Fruit fly (Drosophila melanogaster): ENCODE measurements around the gene CG31219.

dm6 chr3R:19672905-19673304 is 22.1 kb downstream of the CG31219 start:
- TF ChIP-seq pan (optimal IDR thresholded peaks at IDR 0.05) (no peak), Dll (optimal IDR thresholded peaks at IDR 0.05) (no peak), EcR (GFP tag; optimal IDR thresholded peaks at IDR 0.05) (no peak)

Data from whole organism.